Worm (Caenorhabditis elegans): Measurements from ENCODE around the gene F14F7.4.

DNA sequence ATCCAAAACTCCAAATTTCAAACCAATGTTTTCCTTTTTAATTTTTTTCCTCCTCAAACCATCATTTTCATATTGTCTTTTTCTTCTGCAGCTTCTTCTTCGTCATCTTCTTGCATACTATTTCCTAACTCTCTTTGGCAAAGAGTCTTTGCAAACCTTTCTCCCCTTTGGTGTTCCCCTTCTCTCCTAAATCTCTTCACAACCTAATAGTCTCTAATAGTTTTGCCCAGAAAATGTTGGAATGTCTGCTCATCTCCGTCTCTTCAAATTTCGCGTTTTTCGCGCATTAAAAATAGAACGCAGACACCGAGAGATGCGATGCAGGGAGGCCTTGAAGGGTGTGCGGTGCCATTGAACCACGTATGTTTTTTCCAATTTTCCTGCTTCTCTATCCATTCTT lies 27.4 kb downstream of the F14F7.4 start, which contains the start of gene ZK1010.10:
- TF ChIP-seq W03F9.2 (tag; optimal IDR thresholded peaks at IDR 0.05): no peak
- TF ChIP-seq him-1 (tag; optimal IDR thresholded peaks at IDR 0.05): no peak
- TF ChIP-seq dao-5 (tag; optimal IDR thresholded peaks at IDR 0.05): no peak

Measured in whole organism, L4/young adult.